Worm (Caenorhabditis elegans) whole organism, L1 larva: ENCODE measurements around the gene C08B6.14.

Source experiments
- C16A3.4 ChIP-seq: fragments of 150-350 bp; optimal IDR thresholded peaks from 2 replicates; lab custom pipeline; 2014; ENCODE audit warnings: missing biosample characterization, missing genetic modification characterization
- C34B4.2 ChIP-seq: sonication (generic microtip); optimal IDR thresholded peaks from 2 replicates; lab custom pipeline; 2017; ENCODE audit warnings: mild to moderate bottlenecking, missing genetic modification characterization, missing compliant biosample characterization
- F16B12.6 ChIP-seq: fragments of 150-350 bp; optimal IDR thresholded peaks from 2 replicates; lab custom pipeline; 2014; ENCODE audit warnings: missing biosample characterization, missing genetic modification characterization
- Y116A8C.19 ChIP-seq: sonication (generic microtip); optimal IDR thresholded peaks from 2 replicates; lab custom pipeline; 2016; ENCODE audit warnings: missing compliant biosample characterization, missing genetic modification characterization, borderline replicate concordance
- aha-1 ChIP-seq: fragments of 150-350 bp; optimal IDR thresholded peaks from 2 replicates; lab custom pipeline; 2014; ENCODE audit warnings: missing biosample characterization, missing genetic modification characterization
- ceh-63 ChIP-seq: fragments of 200-800 bp; sonication (Bioruptor generic); optimal IDR thresholded peaks from 2 replicates; lab custom pipeline; 2018; ENCODE audit warnings: mild to moderate bottlenecking, missing genetic modification characterization, missing compliant biosample characterization
- ceh-90 ChIP-seq: sonication (generic microtip); optimal IDR thresholded peaks from 2 replicates; lab custom pipeline; 2016; ENCODE audit warnings: missing genetic modification characterization, missing compliant biosample characterization
- dsc-1 ChIP-seq: sonication (generic microtip); optimal IDR thresholded peaks from 2 replicates; lab custom pipeline; 2016; ENCODE audit warnings: mild to moderate bottlenecking, missing genetic modification characterization, missing compliant biosample characterization
- efl-1 ChIP-seq, 4 experiments: fragments of 150-350 bp; optimal IDR thresholded peaks in 3 of 4; peaks in 1 of 4; 1 replicate in 1 of 4; 2 replicates in 3 of 4; lab custom pipeline; 2014; ENCODE audit warnings: missing biosample characterization in 2 of 4, missing genetic modification characterization in 2 of 4, missing genetic modification reagents in 2 of 4
- egl-13 ChIP-seq: sonication (generic microtip); optimal IDR thresholded peaks from 2 replicates; lab custom pipeline; 2016; ENCODE audit warnings: missing genotype, missing genetic modification reagents, missing genetic modification characterization, missing compliant biosample characterization
- egl-27 ChIP-seq, 2 experiments: fragments of 150-350 bp in 1 of 2; sonication (generic microtip); optimal IDR thresholded peaks; 3 replicates each; lab custom pipeline; 2017 to 2018; ENCODE audit warnings: missing biosample characterization in 2 of 2, missing genetic modification characterization in 2 of 2, missing genetic modification reagents in 2 of 2
- elt-3 ChIP-seq, 6 experiments: fragments of 150-350 bp in 1 of 6; sonication (generic microtip); optimal IDR thresholded peaks; 2 replicates each; lab custom pipeline; 2017 to 2018; ENCODE audit warnings: missing biosample characterization in 6 of 6, missing genetic modification characterization in 6 of 6, inconsistent platforms in 1 of 6
- fkh-10 ChIP-seq: sonication (generic microtip); optimal IDR thresholded peaks from 2 replicates; lab custom pipeline; 2017; ENCODE audit warnings: missing biosample characterization, missing genetic modification reagents, missing genetic modification characterization
- fkh-8 ChIP-seq: sonication (generic microtip); optimal IDR thresholded peaks from 2 replicates; lab custom pipeline; 2016; ENCODE audit warnings: mild to moderate bottlenecking, missing genetic modification characterization, missing compliant biosample characterization
- hlh-17 ChIP-seq: fragments of 200-800 bp; sonication (Bioruptor generic); optimal IDR thresholded peaks from 2 replicates; lab custom pipeline; 2018; ENCODE audit warnings: missing genetic modification characterization, mild to moderate bottlenecking, missing compliant biosample characterization, moderate library complexity, borderline replicate concordance
- hlh-4 ChIP-seq: sonication (generic microtip); optimal IDR thresholded peaks from 2 replicates; lab custom pipeline; 2016; ENCODE audit warnings: mild to moderate bottlenecking, missing genetic modification characterization, missing compliant biosample characterization
- hpl-2 ChIP-seq: fragments of 150-350 bp; optimal IDR thresholded peaks from 2 replicates; lab custom pipeline; 2014; ENCODE audit warnings: missing biosample characterization, missing genetic modification reagents, missing genetic modification characterization
- irx-1 ChIP-seq: sonication (generic microtip); optimal IDR thresholded peaks from 2 replicates; lab custom pipeline; 2016; ENCODE audit warnings: missing genetic modification characterization, missing compliant biosample characterization
- jun-1 ChIP-seq: fragments of 150-350 bp; optimal IDR thresholded peaks from 2 replicates; lab custom pipeline; 2014; ENCODE audit warnings: missing biosample characterization, missing genetic modification reagents, missing genetic modification characterization
- lin-14 ChIP-seq: fragments of 200-800 bp; sonication (Bioruptor generic); optimal IDR thresholded peaks from 2 replicates; lab custom pipeline; 2018; ENCODE audit warnings: mild to moderate bottlenecking, missing genetic modification characterization, moderate library complexity, missing compliant biosample characterization
- lin-35 ChIP-seq, 2 experiments: fragments of 150-350 bp; optimal IDR thresholded peaks; 2 replicates each; lab custom pipeline; 2014; ENCODE audit warnings: missing biosample characterization in 2 of 2, missing genetic modification characterization in 2 of 2, missing genetic modification reagents in 2 of 2
- lin-39 ChIP-seq: fragments of 150-350 bp; optimal IDR thresholded peaks from 2 replicates; lab custom pipeline; 2014; ENCODE audit warnings: missing biosample characterization, missing genetic modification reagents, missing genetic modification characterization
- lir-3 ChIP-seq: sonication (generic microtip); optimal IDR thresholded peaks from 2 replicates; lab custom pipeline; 2016; ENCODE audit warnings: mild to moderate bottlenecking, missing genetic modification characterization, moderate library complexity, missing compliant biosample characterization; ENCODE audit not compliant: poor library complexity
- lsy-2 ChIP-seq, 2 experiments: fragments of 150-350 bp; optimal IDR thresholded peaks; 2 replicates each; lab custom pipeline; 2014; ENCODE audit warnings: missing biosample characterization in 2 of 2, missing genetic modification characterization in 2 of 2
- mab-9 ChIP-seq: fragments of 200-800 bp; sonication (Bioruptor generic); IDR thresholded peaks from 2 replicates; pipeline ENCODE4 v1.3.6; 2022; ENCODE audit warnings: missing genetic modification reagents, missing genetic modification characterization, missing compliant biosample characterization
- nhr-19 ChIP-seq: fragments of 200-800 bp; sonication (Bioruptor generic); conservative IDR thresholded peaks from 2 replicates; pipeline ENCODE4 v1.3.6; 2022; ENCODE audit warnings: missing genetic modification characterization, missing compliant biosample characterization
- nhr-20 ChIP-seq: sonication (generic microtip); optimal IDR thresholded peaks from 2 replicates; lab custom pipeline; 2016; ENCODE audit warnings: mild to moderate bottlenecking, missing genetic modification characterization, missing compliant biosample characterization
- nhr-28 ChIP-seq: fragments of 150-350 bp; optimal IDR thresholded peaks from 2 replicates; lab custom pipeline; 2014; ENCODE audit warnings: missing biosample characterization, missing genetic modification characterization
- nhr-71 ChIP-seq: sonication (generic microtip); optimal IDR thresholded peaks from 2 replicates; lab custom pipeline; 2016; ENCODE audit warnings: mild to moderate bottlenecking, missing genetic modification characterization, moderate library complexity, missing compliant biosample characterization
- nhr-85 ChIP-seq: sonication (generic microtip); peaks from one replicate; lab custom pipeline; 2016; ENCODE audit warnings: missing genetic modification characterization, inconsistent platforms, missing compliant biosample characterization
- nhr-90 ChIP-seq: sonication (generic microtip); optimal IDR thresholded peaks from 2 replicates; lab custom pipeline; 2016; ENCODE audit warnings: mild to moderate bottlenecking, missing genetic modification characterization, missing compliant biosample characterization; ENCODE audit not compliant: poor library complexity
- pag-3 ChIP-seq: sonication (generic microtip); optimal IDR thresholded peaks from 2 replicates; lab custom pipeline; 2017; ENCODE audit warnings: missing genetic modification characterization, mild to moderate bottlenecking, missing compliant biosample characterization, antibody characterized with exemption, borderline replicate concordance; ENCODE audit not compliant: insufficient read depth
- pax-3 ChIP-seq: fragments of 200-800 bp; sonication (Bioruptor generic); optimal IDR thresholded peaks from 2 replicates; lab custom pipeline; 2018; ENCODE audit warnings: mild to moderate bottlenecking, missing genetic modification characterization, moderate library complexity, missing compliant biosample characterization
- rnt-1 ChIP-seq: sonication (generic microtip); optimal IDR thresholded peaks from 2 replicates; lab custom pipeline; 2016; ENCODE audit warnings: mild to moderate bottlenecking, missing genetic modification characterization, moderate library complexity, missing compliant biosample characterization
- skn-1 ChIP-seq: fragments of 150-350 bp; optimal IDR thresholded peaks from 2 replicates; lab custom pipeline; 2014; ENCODE audit warnings: missing biosample characterization, missing genetic modification characterization
- snpc-4 ChIP-seq: fragments of 150-350 bp; optimal IDR thresholded peaks from 2 replicates; lab custom pipeline; 2014; ENCODE audit warnings: missing biosample characterization, missing genetic modification characterization
- snu-23 ChIP-seq: sonication (generic microtip); optimal IDR thresholded peaks from 2 replicates; lab custom pipeline; 2016; ENCODE audit warnings: missing genetic modification characterization, missing compliant biosample characterization
- sox-4 ChIP-seq: sonication (generic microtip); optimal IDR thresholded peaks from 2 replicates; lab custom pipeline; 2016; ENCODE audit warnings: missing genetic modification characterization, missing compliant biosample characterization
- sptf-1 ChIP-seq: fragments of 150-350 bp; optimal IDR thresholded peaks from 2 replicates; lab custom pipeline; 2014; ENCODE audit warnings: missing biosample characterization, missing genetic modification characterization
- sup-37 ChIP-seq: fragments of 200-800 bp; sonication (Bioruptor generic); optimal IDR thresholded peaks from 2 replicates; lab custom pipeline; 2018; ENCODE audit warnings: mild to moderate bottlenecking, missing genetic modification characterization, missing compliant biosample characterization
- tbx-2 ChIP-seq: sonication (generic microtip); optimal IDR thresholded peaks from 2 replicates; lab custom pipeline; 2016; ENCODE audit warnings: missing genetic modification characterization, missing compliant biosample characterization
- unc-130 ChIP-seq: fragments of 150-350 bp; optimal IDR thresholded peaks from 2 replicates; lab custom pipeline; 2017; ENCODE audit warnings: missing biosample characterization, missing genetic modification characterization, inconsistent platforms
- unc-30 ChIP-seq: sonication (generic microtip); optimal IDR thresholded peaks from 2 replicates; lab custom pipeline; 2017; ENCODE audit warnings: missing biosample characterization, missing genetic modification characterization
- unc-86 ChIP-seq: sonication (generic microtip); optimal IDR thresholded peaks from 2 replicates; lab custom pipeline; 2016; ENCODE audit warnings: missing genetic modification characterization, missing compliant biosample characterization
- unc-98 ChIP-seq: fragments of 200-800 bp; sonication (Bioruptor generic); IDR thresholded peaks from 2 replicates; pipeline ENCODE4 v1.3.6; 2022; ENCODE audit warnings: missing genetic modification characterization, missing compliant biosample characterization
- vab-15 ChIP-seq: sonication (generic microtip); optimal IDR thresholded peaks from 2 replicates; lab custom pipeline; 2017; ENCODE audit warnings: missing genotype, mild to moderate bottlenecking, missing genetic modification characterization, missing compliant biosample characterization
- xbp-1 ChIP-seq: sonication (generic microtip); optimal IDR thresholded peaks from 2 replicates; lab custom pipeline; 2016; ENCODE audit warnings: missing genetic modification characterization, missing compliant biosample characterization
- zag-1 ChIP-seq: fragments of 150-350 bp; optimal IDR thresholded peaks from 2 replicates; lab custom pipeline; 2014; ENCODE audit warnings: missing biosample characterization, missing genetic modification characterization
- ztf-11 ChIP-seq, 2 experiments: sonication (generic microtip); optimal IDR thresholded peaks; 2 replicates each; lab custom pipeline; 2016 to 2017; ENCODE audit warnings: missing genetic modification characterization in 2 of 2, missing biosample characterization in 1 of 2, missing compliant biosample characterization in 1 of 2
- ztf-4 ChIP-seq: fragments of 150-350 bp; optimal IDR thresholded peaks from 2 replicates; lab custom pipeline; 2014; ENCODE audit warnings: missing biosample characterization, missing genetic modification characterization

C08B6.14 gene

ce11 chrV:10060039-10060438 lies 41.8 kb downstream of the C08B6.14 start:
- TF ChIP-seq sox-4 (tag; lab: Kevin White, UChicago) (no peak), nhr-28 (tag; lab: Kevin White, UChicago) (no peak), xbp-1 (tag; lab: Kevin White, UChicago) (no peak), nhr-19 (GFP tag; lab: Robert Waterston, UW) (no peak), hlh-17 (GFP tag; lab: Kevin White, UChicago) (no peak), fkh-10 (GFP tag; lab: Kevin White, UChicago) (no peak), efl-1 (optimal IDR thresholded peaks at IDR 0.05; lab: Kevin White, UChicago) (no peak), efl-1 (GFP tag; optimal IDR thresholded peaks at IDR 0.05 in 1 of 2; lab: Kevin White, UChicago) (no peak), unc-30 (tag; lab: Kevin White, UChicago) (no peak), unc-86 (no peak), ztf-4 (no peak), nhr-71 (peak; percentile 36), lin-39 (tag; lab: Kevin White, UChicago) (peak; percentile 41), lin-35 (GFP tag; optimal IDR thresholded peaks at IDR 0.05; lab: Kevin White, UChicago) (no peak), zag-1 (tag; lab: Kevin White, UChicago) (no peak), elt-3 (tag; optimal IDR thresholded peaks at IDR 0.05; lab: Kevin White, UChicago) (no peak), sptf-1 (tag; lab: Kevin White, UChicago) (no peak), dsc-1 (no peak), nhr-90 (tag; lab: Kevin White, UChicago) (no peak), lir-3 (tag; lab: Kevin White, UChicago) (no peak), mab-9 (no peak), egl-13 (tag; lab: Kevin White, UChicago) (no peak), vab-15 (no peak), snu-23 (GFP tag; lab: Kevin White, UChicago) (peak; percentile 7), F16B12.6 (tag; lab: Kevin White, UChicago) (no peak), nhr-85 (tag; lab: Kevin White, UChicago) (no peak), fkh-8 (tag; lab: Kevin White, UChicago) (no peak), pax-3 (tag; lab: Kevin White, UChicago) (no peak), hpl-2 (GFP tag; lab: Kevin White, UChicago) (no peak), jun-1 (tag; lab: Kevin White, UChicago) (no peak), ztf-11 (tag; optimal IDR thresholded peaks at IDR 0.05; lab: Kevin White, UChicago) (no peak), pag-3 (tag; lab: Kevin White, UChicago) (peak; percentile 49), rnt-1 (tag; lab: Kevin White, UChicago) (peak; percentile 57), nhr-20 (tag; lab: Kevin White, UChicago) (no peak), lsy-2 (tag; optimal IDR thresholded peaks at IDR 0.05; lab: Kevin White, UChicago) (peak in 1 of 2 experiments; percentile 27), skn-1 (tag; lab: Kevin White, UChicago) (no peak), lin-14 (GFP tag; lab: Kevin White, UChicago) (peak; percentile 51), ceh-63 (GFP tag; lab: Kevin White, UChicago) (no peak), snpc-4 (tag; lab: Kevin White, UChicago) (no peak), sup-37 (GFP tag; lab: Kevin White, UChicago) (no peak), C16A3.4 (tag; lab: Kevin White, UChicago) (no peak), Y116A8C.19 (tag; lab: Kevin White, UChicago) (no peak), tbx-2 (no peak), unc-98 (GFP tag; lab: Robert Waterston, UW) (no peak), egl-27 (tag; optimal IDR thresholded peaks at IDR 0.05; lab: Kevin White, UChicago) (no peak), hlh-4 (tag; lab: Kevin White, UChicago) (no peak), unc-130 (no peak), aha-1 (no peak), C34B4.2 (tag; lab: Kevin White, UChicago) (no peak), ceh-90 (tag; lab: Kevin White, UChicago) (no peak), irx-1 (tag; lab: Kevin White, UChicago) (no peak)
